Worm (Caenorhabditis elegans) whole organism, midembryonic: ENCODE results near the gene lipl-3.

Experiments used
- cog-1 ChIP-seq: sonication (generic microtip); optimal IDR thresholded peaks from 2 replicates; lab custom pipeline; 2016; ENCODE audit warnings: missing genetic modification characterization, missing compliant biosample characterization
- flt-1 ChIP-seq: fragments of 200-800 bp; sonication (Bioruptor generic); IDR thresholded peaks from 2 replicates; pipeline ENCODE4 v1.3.6; 2022; ENCODE audit warnings: missing genetic modification characterization, missing compliant biosample characterization
- klf-2 ChIP-seq: fragments of 200-800 bp; sonication (Bioruptor generic); conservative IDR thresholded peaks from 2 replicates; pipeline ENCODE4 v1.3.6; 2022; ENCODE audit warnings: missing genetic modification reagents, missing genetic modification characterization, missing compliant biosample characterization
- med-1 ChIP-seq: sonication (generic microtip); optimal IDR thresholded peaks from 2 replicates; lab custom pipeline; 2017; ENCODE audit warnings: missing genetic modification characterization, mild to moderate bottlenecking, missing compliant biosample characterization, antibody characterized with exemption, missing genetic modification reagents; ENCODE audit not compliant: insufficient read depth
- ref-1 ChIP-seq: fragments of 200-800 bp; sonication (Bioruptor generic); conservative IDR thresholded peaks from 2 replicates; pipeline ENCODE4 v1.3.6; 2022; ENCODE audit warnings: missing genetic modification reagents, missing genetic modification characterization, missing compliant biosample characterization
- tab-1 ChIP-seq: fragments of 200-800 bp; sonication (Bioruptor generic); IDR thresholded peaks from 2 replicates; pipeline ENCODE4 v1.3.6; 2022; ENCODE audit warnings: missing genetic modification characterization, missing compliant biosample characterization

ce11 chrV:525040-525439 is 1.0 kb upstream of the lipl-3 start, which contains the start of gene R11G11.16:
- TF ChIP-seq ref-1: no peak
- TF ChIP-seq flt-1: no peak
- no peak for TF ChIP-seq med-1 (GFP tag; lab: Kevin White, UChicago)
- TF ChIP-seq tab-1 (GFP tag; lab: Robert Waterston, UW): no peak
- TF ChIP-seq klf-2 (GFP tag; lab: Robert Waterston, UW): no peak
- no peak for TF ChIP-seq cog-1
